Worm (Caenorhabditis elegans): ENCODE data around the gene C47E12.2.

ce11 chrIV:9953333-9953732 lies 50.0 kb downstream of the C47E12.2 start, which contains the start of gene gon-1:
- TF ChIP-seq nhr-232 (tag; optimal IDR thresholded peaks at IDR 0.05) (no peak), dve-1 (tag; optimal IDR thresholded peaks at IDR 0.05) (no peak), ref-2 (tag; optimal IDR thresholded peaks at IDR 0.05) (no peak), madf-2 (tag; optimal IDR thresholded peaks at IDR 0.05) (no peak), fax-1 (tag; optimal IDR thresholded peaks at IDR 0.05) (no peak), ama-1 (optimal IDR thresholded peaks at IDR 0.05) (no peak), fkh-10 (GFP tag; optimal IDR thresholded peaks at IDR 0.05) (no peak), ceh-34 (tag; optimal IDR thresholded peaks at IDR 0.05) (no peak), eyg-1 (tag; optimal IDR thresholded peaks at IDR 0.05) (no peak), pqm-1 (tag; optimal IDR thresholded peaks at IDR 0.05) (no peak), nhr-11 (tag; optimal IDR thresholded peaks at IDR 0.05) (no peak), odd-2 (tag; optimal IDR thresholded peaks at IDR 0.05) (no peak)

All from whole organism, late embryonic.